Fruit fly (Drosophila melanogaster) whole organism, prepupa: Measurements from ENCODE around the gene GluProRS.
A peak's percentile ranks its signal among the peaks of the same experiment; 100 is the strongest.

Source experiments
- Blimp-1 ChIP-seq: fragments of 200-800 bp; sonication (Bioruptor generic); optimal IDR thresholded peaks from 3 replicates; lab custom pipeline; 2017; ENCODE audit warnings: missing biosample characterization, missing genetic modification characterization, mild to moderate bottlenecking, moderate library complexity, missing genetic modification reagents
- CG10631 ChIP-seq: fragments of 200-800 bp; sonication (Bioruptor generic); optimal IDR thresholded peaks from 2 replicates; lab custom pipeline; 2016; ENCODE audit warnings: missing biosample characterization, missing genetic modification characterization
- CG10669 ChIP-seq: fragments of 200-800 bp; sonication (Bioruptor generic); optimal IDR thresholded peaks from 3 replicates; lab custom pipeline; 2018; ENCODE audit warnings: missing biosample characterization, mild to moderate bottlenecking, missing genetic modification characterization, moderate library complexity
- CG11294 ChIP-seq: fragments of 200-800 bp; sonication (Bioruptor generic); IDR thresholded peaks from 2 replicates; pipeline ENCODE4 v1.3.6; 2022; ENCODE audit warnings: missing biosample characterization, missing genetic modification characterization
- CG11762 ChIP-seq: fragments of 200-800 bp; sonication (Bioruptor generic); optimal IDR thresholded peaks from 3 replicates; lab custom pipeline; 2016; ENCODE audit warnings: missing biosample characterization, missing genetic modification characterization; ENCODE audit not compliant: insufficient read depth
- CG3032 ChIP-seq: fragments of 200-800 bp; optimal IDR thresholded peaks from 2 replicates; lab custom pipeline; 2019; ENCODE audit warnings: missing biosample characterization, mild to moderate bottlenecking, missing genetic modification characterization, moderate library complexity
- CG31627 ChIP-seq: fragments of 200-800 bp; sonication (Bioruptor generic); optimal IDR thresholded peaks from 3 replicates; lab custom pipeline; 2016; ENCODE audit warnings: missing biosample characterization, missing genetic modification characterization
- CG32006 ChIP-seq: fragments of 200-800 bp; sonication (Bioruptor generic); optimal IDR thresholded peaks from 3 replicates; lab custom pipeline; 2017; ENCODE audit warnings: missing biosample characterization, mild to moderate bottlenecking, missing genetic modification characterization
- CG34406 ChIP-seq: fragments of 200-800 bp; sonication (Bioruptor generic); optimal IDR thresholded peaks from 3 replicates; lab custom pipeline; 2016; ENCODE audit warnings: missing biosample characterization, missing genetic modification characterization
- CG3919 ChIP-seq: fragments of 200-800 bp; sonication (Bioruptor generic); optimal IDR thresholded peaks from 3 replicates; lab custom pipeline; 2016; ENCODE audit warnings: missing biosample characterization, missing genetic modification characterization
- CG4318 ChIP-seq: fragments of 200-800 bp; sonication (Bioruptor generic); optimal IDR thresholded peaks from 3 replicates; lab custom pipeline; 2017; ENCODE audit warnings: missing biosample characterization, mild to moderate bottlenecking, missing genetic modification characterization
- CG6163 ChIP-seq: fragments of 200-800 bp; sonication (Bioruptor generic); IDR thresholded peaks from 3 replicates; pipeline ENCODE4 v1.3.6; 2022; ENCODE audit warnings: missing biosample characterization, missing genetic modification characterization
- CG6808 ChIP-seq: fragments of 200-800 bp; sonication (Bioruptor generic); optimal IDR thresholded peaks from 3 replicates; lab custom pipeline; 2017; ENCODE audit warnings: missing biosample characterization, missing genetic modification characterization, mild to moderate bottlenecking, moderate library complexity, missing genetic modification reagents
- CG7368 ChIP-seq: fragments of 200-800 bp; sonication (Bioruptor generic); optimal IDR thresholded peaks from 3 replicates; lab custom pipeline; 2016; ENCODE audit warnings: missing biosample characterization, missing genetic modification characterization
- CG8319 ChIP-seq: fragments of 200-800 bp; sonication (Bioruptor generic); optimal IDR thresholded peaks from 3 replicates; lab custom pipeline; 2016; ENCODE audit warnings: missing biosample characterization, missing genetic modification characterization
- CG9139 ChIP-seq: fragments of 200-800 bp; sonication (Bioruptor generic); optimal IDR thresholded peaks from 3 replicates; lab custom pipeline; 2017; ENCODE audit warnings: missing biosample characterization, mild to moderate bottlenecking, missing genetic modification characterization
- Eip75B ChIP-seq: fragments of 200-800 bp; sonication (Bioruptor generic); optimal IDR thresholded peaks from 3 replicates; lab custom pipeline; 2016; ENCODE audit warnings: missing biosample characterization, missing genetic modification characterization
- Eip78C ChIP-seq: fragments of 200-800 bp; sonication (Bioruptor generic); peaks from one replicate; lab custom pipeline; 2016; ENCODE audit warnings: missing biosample characterization, missing genetic modification characterization
- Eip93F ChIP-seq: fragments of 200-800 bp; sonication (Bioruptor generic); optimal IDR thresholded peaks from 2 replicates; lab custom pipeline; 2016; ENCODE audit warnings: missing biosample characterization, mild to moderate bottlenecking, missing genetic modification characterization
- Ets96B ChIP-seq: fragments of 200-800 bp; optimal IDR thresholded peaks from 2 replicates; lab custom pipeline; 2019; ENCODE audit warnings: missing biosample characterization, mild to moderate bottlenecking, missing genetic modification characterization, moderate library complexity
- Gug ChIP-seq: fragments of 200-800 bp; sonication (Bioruptor generic); IDR thresholded peaks from 2 replicates; pipeline ENCODE4 v1.3.6; 2022; ENCODE audit warnings: missing biosample characterization, missing genetic modification characterization
- Hr39 ChIP-seq: fragments of 200-800 bp; sonication (Bioruptor generic); optimal IDR thresholded peaks from 2 replicates; lab custom pipeline; 2016; ENCODE audit warnings: missing biosample characterization, missing genetic modification characterization
- Hr4 ChIP-seq: fragments of 200-800 bp; sonication (Bioruptor generic); optimal IDR thresholded peaks from 3 replicates; lab custom pipeline; 2016; ENCODE audit warnings: missing biosample characterization, missing genetic modification characterization
- Lpt ChIP-seq: fragments of 200-800 bp; sonication (Bioruptor generic); optimal IDR thresholded peaks from 3 replicates; lab custom pipeline; 2016; ENCODE audit warnings: missing biosample characterization, missing genetic modification characterization
- Smox ChIP-seq: fragments of 200-800 bp; sonication (Bioruptor generic); optimal IDR thresholded peaks from 3 replicates; lab custom pipeline; 2016; ENCODE audit warnings: missing biosample characterization, missing genetic modification characterization
- Sox102F ChIP-seq: fragments of 200-800 bp; sonication (Bioruptor generic); optimal IDR thresholded peaks from 2 replicates; lab custom pipeline; 2016; ENCODE audit warnings: missing biosample characterization, mild to moderate bottlenecking, missing genetic modification characterization
- Sox14 ChIP-seq: fragments of 200-800 bp; sonication (Bioruptor generic); optimal IDR thresholded peaks from 3 replicates; lab custom pipeline; 2016; ENCODE audit warnings: missing biosample characterization, missing genetic modification characterization
- Sox15 ChIP-seq: fragments of 200-800 bp; sonication (Bioruptor generic); optimal IDR thresholded peaks from 3 replicates; lab custom pipeline; 2016; ENCODE audit warnings: missing biosample characterization, missing genetic modification characterization
- achi ChIP-seq: fragments of 200-800 bp; sonication (Bioruptor generic); optimal IDR thresholded peaks from 3 replicates; lab custom pipeline; 2016; ENCODE audit warnings: missing biosample characterization, missing genetic modification characterization
- acj6 ChIP-seq: fragments of 200-800 bp; sonication (Bioruptor generic); optimal IDR thresholded peaks from 3 replicates; lab custom pipeline; 2016; ENCODE audit warnings: missing biosample characterization, missing genetic modification characterization
- cyc ChIP-seq: fragments of 200-800 bp; sonication (Bioruptor generic); optimal IDR thresholded peaks from 3 replicates; lab custom pipeline; 2016; ENCODE audit warnings: missing biosample characterization, missing genetic modification characterization
- dac ChIP-seq: fragments of 200-800 bp; sonication (Bioruptor generic); optimal IDR thresholded peaks from 2 replicates; lab custom pipeline; 2017; ENCODE audit warnings: missing biosample characterization, mild to moderate bottlenecking, missing genetic modification characterization
- dsx ChIP-seq: fragments of 200-800 bp; optimal IDR thresholded peaks from 3 replicates; lab custom pipeline; 2019; ENCODE audit warnings: missing biosample characterization, mild to moderate bottlenecking, missing genetic modification characterization, moderate library complexity; ENCODE audit not compliant: poor library complexity, severe bottlenecking
- esn ChIP-seq: fragments of 200-800 bp; sonication (Bioruptor generic); optimal IDR thresholded peaks from 2 replicates; lab custom pipeline; 2016; ENCODE audit warnings: missing biosample characterization, mild to moderate bottlenecking, missing genetic modification characterization, moderate library complexity
- fd59A ChIP-seq: fragments of 200-800 bp; sonication (Bioruptor generic); optimal IDR thresholded peaks from 2 replicates; lab custom pipeline; 2017; ENCODE audit warnings: missing biosample characterization, mild to moderate bottlenecking, missing genetic modification characterization, missing genetic modification reagents
- fd85E ChIP-seq: fragments of 200-800 bp; sonication (Bioruptor generic); optimal IDR thresholded peaks from 3 replicates; lab custom pipeline; 2016; ENCODE audit warnings: missing biosample characterization, missing genetic modification characterization
- fkh ChIP-seq: fragments of 200-800 bp; sonication (Bioruptor generic); optimal IDR thresholded peaks from 3 replicates; lab custom pipeline; 2017; ENCODE audit warnings: missing biosample characterization, mild to moderate bottlenecking, missing genetic modification characterization, moderate library complexity
- net ChIP-seq: fragments of 200-800 bp; sonication (Bioruptor generic); optimal IDR thresholded peaks from 3 replicates; lab custom pipeline; 2016; ENCODE audit warnings: missing biosample characterization, missing genetic modification characterization
- salr ChIP-seq, 2 experiments: fragments of 200-800 bp; sonication (Bioruptor generic); optimal IDR thresholded peaks; 3 replicates each; lab custom pipeline; 2016 to 2018; ENCODE audit warnings: missing biosample characterization in 2 of 2, missing genetic modification characterization in 2 of 2, mild to moderate bottlenecking in 1 of 2
- ss ChIP-seq, 2 experiments: fragments of 200-800 bp; sonication (Bioruptor generic); optimal IDR thresholded peaks; 2 replicates in 1 of 2; 3 replicates in 1 of 2; lab custom pipeline; 2017 to 2018; ENCODE audit warnings: mild to moderate bottlenecking in 2 of 2, missing biosample characterization in 2 of 2, missing genetic modification characterization in 2 of 2, moderate library complexity in 1 of 2
- svp ChIP-seq: fragments of 200-800 bp; sonication (Bioruptor generic); peaks from one replicate; lab custom pipeline; 2016; ENCODE audit warnings: missing biosample characterization, missing genetic modification characterization
- topi ChIP-seq: fragments of 200-800 bp; sonication (Bioruptor generic); optimal IDR thresholded peaks from 3 replicates; lab custom pipeline; 2016; ENCODE audit warnings: missing biosample characterization, missing genetic modification characterization
- vri ChIP-seq: fragments of 200-800 bp; sonication (Bioruptor generic); optimal IDR thresholded peaks from 3 replicates; lab custom pipeline; 2016; ENCODE audit warnings: missing biosample characterization, mild to moderate bottlenecking, missing genetic modification characterization

GluProRS gene

DNA sequence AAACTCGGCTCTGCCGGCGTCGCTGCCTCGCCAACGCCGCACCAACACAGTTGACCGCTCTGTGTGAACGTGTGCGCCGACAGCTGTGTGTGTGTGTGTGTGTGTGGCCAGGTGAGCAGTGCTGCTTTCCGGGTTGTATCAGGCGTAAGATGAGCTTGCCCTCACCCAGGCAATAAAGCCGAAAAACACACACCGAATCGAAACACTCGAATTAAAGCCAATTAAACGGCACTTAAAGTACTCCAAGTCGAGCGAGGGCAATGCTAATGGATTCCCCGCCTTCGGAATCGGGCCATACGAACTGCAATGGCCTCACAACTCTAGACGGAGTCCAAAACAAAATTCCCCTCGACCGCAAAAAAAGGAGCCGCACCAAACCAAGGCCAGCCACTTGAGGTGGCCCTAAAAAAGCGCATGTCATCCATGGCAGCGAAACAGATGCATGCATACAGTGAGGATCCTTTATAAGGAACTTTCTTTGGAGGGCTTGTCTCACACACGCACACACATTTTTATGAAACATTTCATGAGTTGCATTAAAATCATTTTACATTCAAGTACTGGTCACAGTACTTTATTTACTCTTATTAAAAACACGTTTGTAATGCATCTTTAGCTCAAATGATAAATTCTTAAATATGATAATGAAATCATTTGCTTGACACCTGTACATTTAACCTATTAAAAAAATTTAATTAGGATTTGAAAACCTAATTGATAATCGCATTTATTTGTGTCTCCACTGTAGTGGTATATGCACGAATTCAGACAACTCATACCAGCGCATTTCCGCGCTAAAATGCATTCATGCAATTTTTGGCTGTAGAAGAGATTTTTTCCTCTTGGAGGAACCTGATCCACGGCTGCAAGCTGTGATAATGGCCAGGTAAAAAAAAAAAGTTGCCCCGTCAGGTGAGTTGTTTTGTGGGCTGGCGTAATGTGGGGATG, 9.5 kb downstream of the GluProRS start (continued):
- TF ChIP-seq acj6 (GFP tag; lab: Kevin White, UChicago) (peak; percentile 95), dsx (GFP tag; lab: Kevin White, UChicago) (peak; percentile 96), Sox102F (GFP tag; lab: Kevin White, UChicago) (peak; percentile 93), ss (GFP tag; optimal IDR thresholded peaks at IDR 0.05; lab: Kevin White, UChicago) (peak; percentile 93 to 98), topi (GFP tag; lab: Kevin White, UChicago) (peak; percentile 96), CG10631 (GFP tag; lab: Kevin White, UChicago) (peak; percentile 94), dac (GFP tag; lab: Kevin White, UChicago) (peak; percentile 73), CG4318 (GFP tag; lab: Kevin White, UChicago) (peak; percentile 78), Eip78C (peak; percentile 99), svp (GFP tag; lab: Kevin White, UChicago) (peak; percentile 99), fd85E (GFP tag; lab: Kevin White, UChicago) (peak; percentile 81), fkh (no peak), salr (GFP tag; optimal IDR thresholded peaks at IDR 0.05; lab: Kevin White, UChicago) (peak; percentile 92), CG6163 (GFP tag; lab: Robert Waterston, UW) (peak; percentile 87), CG3919 (GFP tag; lab: Kevin White, UChicago) (peak; percentile 96), Eip93F (GFP tag; lab: Kevin White, UChicago) (peak; percentile 73), Hr4 (GFP tag; lab: Kevin White, UChicago) (peak; percentile 91), CG6808 (peak; percentile 98), CG34406 (GFP tag; lab: Kevin White, UChicago) (peak; percentile 95), fd59A (GFP tag; lab: Kevin White, UChicago) (peak; percentile 97), achi (GFP tag; lab: Kevin White, UChicago) (peak; percentile 94), Lpt (peak; percentile 83), cyc (GFP tag; lab: Kevin White, UChicago) (peak; percentile 92), Ets96B (peak; percentile 98), vri (peak; percentile 88), Eip75B (GFP tag; lab: Kevin White, UChicago) (peak; percentile 96), Blimp-1 (peak; percentile 67), CG11294 (peak; percentile 48), CG9139 (GFP tag; lab: Kevin White, UChicago) (peak; percentile 91), CG7368 (GFP tag; lab: Kevin White, UChicago) (peak; percentile 89), Hr39 (GFP tag; lab: Kevin White, UChicago) (peak; percentile 94), CG8319 (GFP tag; lab: Kevin White, UChicago) (peak; percentile 92), Sox15 (GFP tag; lab: Kevin White, UChicago) (peak; percentile 94), CG31627 (peak; percentile 94), CG10669 (GFP tag; lab: Kevin White, UChicago) (peak; percentile 96), Smox (GFP tag; lab: Kevin White, UChicago) (peak; percentile 95), Gug (GFP tag; lab: Robert Waterston, UW) (peak; percentile 68)

DNA sequence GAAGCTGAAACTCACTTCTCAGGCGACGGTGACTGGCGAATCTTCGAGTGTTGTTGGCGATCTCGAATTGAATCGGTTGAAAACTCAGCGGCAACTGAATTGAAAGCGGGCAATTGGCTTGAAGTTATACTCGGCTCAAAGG, 10.0 kb downstream of the GluProRS start, which contains the start of gene CG12268:
Gene CG12268, minus strand, starts transcription at position 101 of the 142 bp plus-strand sequence.
- TF ChIP-seq CG32006 (GFP tag; lab: Kevin White, UChicago) (no peak), net (GFP tag; lab: Kevin White, UChicago) (no peak), Sox15 (GFP tag; lab: Kevin White, UChicago) (no peak), Lpt (no peak), fd85E (GFP tag; lab: Kevin White, UChicago) (no peak), dac (GFP tag; lab: Kevin White, UChicago) (no peak), cyc (GFP tag; lab: Kevin White, UChicago) (no peak), Sox14 (GFP tag; lab: Kevin White, UChicago) (no peak), esn (GFP tag; lab: Kevin White, UChicago) (no peak), CG3919 (GFP tag; lab: Kevin White, UChicago) (no peak), Ets96B (no peak), Smox (GFP tag; lab: Kevin White, UChicago) (no peak), CG3032 (tag; lab: Kevin White, UChicago) (no peak), fd59A (GFP tag; lab: Kevin White, UChicago) (no peak), CG11762 (GFP tag; lab: Kevin White, UChicago) (no peak)
